Worm (Caenorhabditis elegans) whole organism, L4 larva: Measurements from ENCODE around the gene tps-2.

Experiments
- F44E2.7 ChIP-seq: fragments of 200-800 bp; sonication (Bioruptor generic); IDR thresholded peaks from 2 replicates; pipeline ENCODE4 v2.1.2; 2022; ENCODE audit warnings: missing genetic modification characterization, missing compliant biosample characterization
- T20F7.1 ChIP-seq: fragments of 200-800 bp; sonication (Bioruptor generic); optimal IDR thresholded peaks from 2 replicates; lab custom pipeline; 2018; ENCODE audit warnings: mild to moderate bottlenecking, missing genetic modification characterization, missing compliant biosample characterization
- T26A8.4 ChIP-seq: fragments of 200-800 bp; sonication (Bioruptor generic); IDR thresholded peaks from 2 replicates; pipeline ENCODE4 v1.3.6; 2022; ENCODE audit warnings: missing genetic modification characterization, missing compliant biosample characterization
- ZK546.5 ChIP-seq, 2 experiments: sonication (generic microtip); optimal IDR thresholded peaks; 2 replicates each; lab custom pipeline; 2017; ENCODE audit warnings: missing biosample characterization in 2 of 2, missing genetic modification characterization in 2 of 2
- aha-1 ChIP-seq: fragments of 150-350 bp; peaks from one replicate; lab custom pipeline; 2014; ENCODE audit warnings: missing biosample characterization, missing genetic modification characterization
- ama-1 ChIP-seq: fragments of 150-350 bp; optimal IDR thresholded peaks from 2 replicates; lab custom pipeline; 2014; ENCODE audit warnings: inconsistent platforms, mixed read lengths
- arid-1 ChIP-seq: fragments of 200-800 bp; sonication (Bioruptor generic); conservative IDR thresholded peaks from 2 replicates; pipeline ENCODE4 v1.3.6; 2022; ENCODE audit warnings: missing genetic modification reagents, missing genetic modification characterization, missing compliant biosample characterization
- ceh-32 ChIP-seq: sonication (generic microtip); optimal IDR thresholded peaks from 2 replicates; lab custom pipeline; 2016; ENCODE audit warnings: mild to moderate bottlenecking, missing genetic modification characterization, missing compliant biosample characterization; ENCODE audit not compliant: poor library complexity
- ceh-82 ChIP-seq: sonication (generic microtip); optimal IDR thresholded peaks from 2 replicates; lab custom pipeline; 2017; ENCODE audit warnings: missing biosample characterization, missing genetic modification characterization
- ces-1 ChIP-seq: fragments of 150-350 bp; sonication (generic microtip); optimal IDR thresholded peaks from 4 replicates; lab custom pipeline; 2014; ENCODE audit warnings: missing biosample characterization, missing genetic modification reagents, missing genetic modification characterization
- cey-2 ChIP-seq: sonication (generic microtip); optimal IDR thresholded peaks from 3 replicates; lab custom pipeline; 2017; ENCODE audit warnings: missing genetic modification characterization, mild to moderate bottlenecking, missing compliant biosample characterization, antibody characterized with exemption, borderline replicate concordance; ENCODE audit not compliant: insufficient read depth
- daf-12 ChIP-seq: fragments of 150-350 bp; optimal IDR thresholded peaks from 2 replicates; lab custom pipeline; 2014; ENCODE audit warnings: missing biosample characterization, missing genetic modification reagents, missing genetic modification characterization
- dmd-6 ChIP-seq: fragments of 200-800 bp; sonication (Bioruptor generic); IDR thresholded peaks from 2 replicates; pipeline ENCODE4 v1.3.6; 2022; ENCODE audit warnings: missing genetic modification reagents, missing genetic modification characterization, missing compliant biosample characterization
- dmd-9 ChIP-seq: fragments of 200-800 bp; sonication (Bioruptor generic); IDR thresholded peaks from 2 replicates; pipeline ENCODE4 v1.3.6; 2022; ENCODE audit warnings: missing genetic modification reagents, missing genetic modification characterization, missing compliant biosample characterization
- dpl-1 ChIP-seq: fragments of 150-350 bp; optimal IDR thresholded peaks from 2 replicates; lab custom pipeline; 2014; ENCODE audit warnings: missing biosample characterization, missing genetic modification reagents, missing genetic modification characterization
- dve-1 ChIP-seq: sonication (generic microtip); optimal IDR thresholded peaks from 2 replicates; lab custom pipeline; 2017; ENCODE audit warnings: antibody characterized with exemption, mild to moderate bottlenecking, missing genetic modification characterization, missing compliant biosample characterization; ENCODE audit not compliant: insufficient read depth
- fkh-10 ChIP-seq: fragments of 150-350 bp; optimal IDR thresholded peaks from 2 replicates; lab custom pipeline; 2014; ENCODE audit warnings: missing biosample characterization, missing genetic modification reagents, missing genetic modification characterization
- fos-1 ChIP-seq: fragments of 150-350 bp; optimal IDR thresholded peaks from 2 replicates; lab custom pipeline; 2014; ENCODE audit warnings: missing biosample characterization, missing genetic modification characterization
- hlh-30 ChIP-seq: sonication (generic microtip); optimal IDR thresholded peaks from 2 replicates; lab custom pipeline; 2017; ENCODE audit warnings: antibody characterized with exemption, mild to moderate bottlenecking, missing genetic modification characterization, missing compliant biosample characterization; ENCODE audit not compliant: insufficient read depth
- lin-1 ChIP-seq: fragments of 200-800 bp; sonication (Bioruptor generic); IDR thresholded peaks from 2 replicates; pipeline ENCODE4 v1.3.6; 2022; ENCODE audit warnings: missing genetic modification reagents, missing genetic modification characterization, missing compliant biosample characterization
- lin-15B ChIP-seq: fragments of 150-350 bp; sonication (generic microtip); optimal IDR thresholded peaks from 3 replicates; lab custom pipeline; 2014; ENCODE audit warnings: missing biosample characterization, missing genetic modification characterization
- lin-38 ChIP-seq: fragments of 200-800 bp; sonication (Bioruptor generic); IDR thresholded peaks from 2 replicates; pipeline ENCODE4 v1.3.6; 2022; ENCODE audit warnings: missing genetic modification reagents, missing genetic modification characterization, missing compliant biosample characterization
- lsy-2 ChIP-seq, 2 experiments: fragments of 150-350 bp in 1 of 2; sonication (generic microtip) in 1 of 2; optimal IDR thresholded peaks; 2 replicates each; lab custom pipeline; 2014 to 2017; ENCODE audit warnings: missing biosample characterization in 2 of 2, missing genetic modification characterization in 2 of 2
- madf-9 ChIP-seq: fragments of 200-800 bp; sonication (Bioruptor generic); conservative IDR thresholded peaks from 2 replicates; pipeline ENCODE4 v1.3.6; 2022; ENCODE audit warnings: missing genetic modification reagents, missing genetic modification characterization, missing compliant biosample characterization
- mep-1 ChIP-seq: fragments of 150-350 bp; sonication (generic microtip); optimal IDR thresholded peaks from 3 replicates; lab custom pipeline; 2014; ENCODE audit warnings: missing biosample characterization, missing genetic modification characterization
- mxl-2 ChIP-seq: fragments of 200-800 bp; sonication (Bioruptor generic); conservative IDR thresholded peaks from 2 replicates; pipeline ENCODE4 v1.3.6; 2022; ENCODE audit warnings: missing genetic modification reagents, missing genetic modification characterization, missing compliant biosample characterization
- nhr-10 ChIP-seq: fragments of 150-350 bp; optimal IDR thresholded peaks from 2 replicates; lab custom pipeline; 2014; ENCODE audit warnings: missing biosample characterization, missing genetic modification characterization
- nhr-25 ChIP-seq: sonication (generic microtip); optimal IDR thresholded peaks from 2 replicates; lab custom pipeline; 2017; ENCODE audit warnings: missing genetic modification characterization, mild to moderate bottlenecking, missing compliant biosample characterization, antibody characterized with exemption, moderate library complexity, borderline replicate concordance; ENCODE audit not compliant: insufficient read depth
- nhr-28 ChIP-seq: fragments of 150-350 bp; optimal IDR thresholded peaks from 2 replicates; lab custom pipeline; 2014; ENCODE audit warnings: missing biosample characterization, missing genetic modification characterization
- nhr-48 ChIP-seq: sonication (generic microtip); optimal IDR thresholded peaks from 2 replicates; lab custom pipeline; 2016; ENCODE audit warnings: mild to moderate bottlenecking, missing genetic modification characterization, missing compliant biosample characterization
- nhr-6 ChIP-seq: fragments of 150-350 bp; optimal IDR thresholded peaks from 2 replicates; lab custom pipeline; 2014; ENCODE audit warnings: missing biosample characterization, missing genetic modification characterization
- nhr-77 ChIP-seq: fragments of 150-350 bp; optimal IDR thresholded peaks from 2 replicates; lab custom pipeline; 2014; ENCODE audit warnings: missing biosample characterization, missing genetic modification characterization
- pha-4 ChIP-seq, 2 experiments: fragments of 150-350 bp in 1 of 2; fragments of 200-800 bp in 1 of 2; sonication (Bioruptor generic) in 1 of 2; IDR thresholded peaks in 1 of 2; optimal IDR thresholded peaks in 1 of 2; 2 replicates each; pipeline versions ENCODE4 v1.3.6 to Lab custom; 2014 to 2022; ENCODE audit warnings: missing genetic modification characterization in 2 of 2, missing genetic modification reagents in 2 of 2, missing biosample characterization in 1 of 2, missing compliant biosample characterization in 1 of 2
- saeg-2 ChIP-seq: fragments of 200-800 bp; sonication (Bioruptor generic); IDR thresholded peaks from 2 replicates; pipeline ENCODE4 v1.3.6; 2022; ENCODE audit warnings: missing genetic modification reagents, missing genetic modification characterization, missing compliant biosample characterization
- tag-97 ChIP-seq: fragments of 200-800 bp; sonication (Bioruptor generic); IDR thresholded peaks from 2 replicates; pipeline ENCODE4 v1.3.6; 2022; ENCODE audit warnings: missing genetic modification characterization, missing compliant biosample characterization
- unc-130 ChIP-seq: sonication (generic microtip); optimal IDR thresholded peaks from 2 replicates; lab custom pipeline; 2016; ENCODE audit warnings: missing genetic modification reagents, missing genetic modification characterization, missing compliant biosample characterization
- unc-62 ChIP-seq, 3 experiments: fragments of 150-350 bp in 1 of 3; sonication (generic microtip); optimal IDR thresholded peaks in 2 of 3; peaks in 1 of 3; 1 replicate in 1 of 3; 2 replicates in 2 of 3; lab custom pipeline; 2014 to 2017; ENCODE audit warnings: missing biosample characterization in 3 of 3, missing genetic modification characterization in 3 of 3, missing genetic modification reagents in 3 of 3, missing genotype in 1 of 3
- zag-1 ChIP-seq: fragments of 150-350 bp; optimal IDR thresholded peaks from 2 replicates; lab custom pipeline; 2014; ENCODE audit warnings: missing biosample characterization, missing genetic modification characterization
- zfp-2 ChIP-seq: sonication (generic microtip); optimal IDR thresholded peaks from 2 replicates; lab custom pipeline; 2016; ENCODE audit warnings: mild to moderate bottlenecking, missing genetic modification characterization, missing compliant biosample characterization
- zfp-3 ChIP-seq: fragments of 200-800 bp; sonication (Bioruptor generic); conservative IDR thresholded peaks from 2 replicates; pipeline ENCODE4 v1.3.6; 2022; ENCODE audit warnings: missing genetic modification reagents, missing genetic modification characterization, missing compliant biosample characterization
- zip-2 ChIP-seq: fragments of 150-350 bp; optimal IDR thresholded peaks from 2 replicates; lab custom pipeline; 2014; ENCODE audit warnings: missing biosample characterization, missing genetic modification characterization
- ztf-11 ChIP-seq: fragments of 150-350 bp; optimal IDR thresholded peaks from 2 replicates; lab custom pipeline; 2014; ENCODE audit warnings: missing biosample characterization, missing genetic modification characterization
- ztf-7 ChIP-seq: fragments of 150-350 bp; optimal IDR thresholded peaks from 2 replicates; lab custom pipeline; 2014; ENCODE audit warnings: missing biosample characterization, missing genetic modification characterization

tps-2 gene

DNA sequence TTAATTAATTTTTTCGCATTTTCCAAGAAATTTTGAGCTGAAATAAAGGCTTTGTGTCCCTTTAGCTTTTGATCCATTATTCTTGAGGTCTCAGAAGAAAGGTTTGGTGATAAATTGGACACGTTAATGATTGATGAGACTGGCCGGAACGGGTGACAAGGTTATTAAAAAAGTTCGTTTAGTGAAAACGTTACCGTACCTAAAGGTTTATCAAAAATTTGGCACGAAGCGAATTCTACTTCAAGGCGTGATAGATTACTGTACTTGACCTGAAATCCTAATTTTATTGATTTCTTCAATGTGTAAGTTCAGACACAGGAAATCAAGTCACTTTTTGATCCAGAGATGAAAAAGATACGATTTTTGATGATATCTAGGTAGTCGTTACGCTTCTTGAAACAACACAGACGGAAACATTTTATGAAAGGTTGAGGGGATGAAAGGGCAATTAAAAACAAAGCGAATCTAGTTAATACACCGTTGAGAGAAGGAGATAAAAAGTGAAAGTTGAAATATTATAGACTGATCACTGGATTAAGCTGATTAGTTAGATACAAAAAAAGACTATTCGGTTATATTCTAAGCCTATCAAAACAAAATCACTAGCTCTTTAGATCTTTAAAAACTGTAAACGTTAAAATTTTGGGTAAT is 9.9 kb downstream of the tps-2 start:
- TF ChIP-seq aha-1 (tag; lab: Kevin White, UChicago) (peak; percentile 77), lin-15B (tag; lab: Kevin White, UChicago) (no peak), mep-1 (tag; lab: Kevin White, UChicago) (peak; percentile 43), nhr-77 (tag; lab: Kevin White, UChicago) (peak; percentile 29), nhr-6 (tag; lab: Kevin White, UChicago) (peak; percentile 54), nhr-10 (no peak), lsy-2 (tag; optimal IDR thresholded peaks at IDR 0.05; lab: Kevin White, UChicago) (peak in 1 of 2 experiments; percentile 28), ama-1 (lab: Kevin White, UChicago) (peak; percentile 91)

DNA sequence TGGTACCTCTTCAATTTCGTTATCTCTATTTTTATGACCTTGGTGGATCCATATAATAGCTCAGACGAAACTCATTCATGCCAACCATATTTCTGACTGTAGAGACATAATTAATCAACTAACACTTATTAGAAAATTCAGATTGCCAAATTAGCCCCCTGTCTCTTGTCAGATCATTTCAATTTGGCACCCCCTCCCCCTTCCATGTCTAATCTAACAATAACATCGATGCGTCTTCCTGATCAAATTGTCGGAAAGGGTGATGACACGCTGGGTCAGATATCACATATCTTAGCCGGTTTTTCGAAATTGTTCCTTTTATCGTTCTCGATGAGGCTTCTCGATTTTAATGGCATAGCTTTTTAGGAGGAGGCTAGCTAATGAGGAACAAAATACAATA is 10.6 kb downstream of the tps-2 start:
- TF ChIP-seq zfp-3 (GFP tag; lab: Robert Waterston, UW) (no peak), saeg-2 (GFP tag; lab: Robert Waterston, UW) (no peak), dpl-1 (no peak), aha-1 (tag; lab: Kevin White, UChicago) (peak; percentile 50), dve-1 (tag; lab: Kevin White, UChicago) (no peak), T26A8.4 (GFP tag; lab: Robert Waterston, UW) (0 out of 2 replicates have a peak, but pooled peaks have one; percentile 17)

DNA sequence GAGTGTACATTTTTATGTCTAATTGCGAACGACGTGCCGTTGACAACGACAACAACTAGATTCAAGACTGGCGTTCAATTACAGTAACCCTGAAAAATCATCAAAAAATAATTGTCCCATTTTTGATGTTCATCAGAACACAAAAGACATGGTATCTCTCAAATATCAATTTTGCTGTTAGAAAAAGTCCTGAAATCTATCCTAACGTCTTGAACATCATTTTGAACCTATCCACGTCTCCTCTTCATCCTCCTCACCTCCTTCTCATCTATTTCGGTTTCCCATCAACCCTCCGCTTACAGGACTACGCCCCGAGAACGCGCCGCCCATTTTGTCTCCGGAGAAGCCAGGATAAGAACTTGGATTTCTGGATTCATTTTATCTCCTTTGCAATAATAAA is 15.0 kb downstream of the tps-2 start, which contains the start of gene mltn-9:
Gene mltn-9 (plus strand): TSS at position 301 of the 400 bp plus-strand sequence.
- TF ChIP-seq fos-1 (tag; lab: Kevin White, UChicago) (no peak), zag-1 (tag; lab: Kevin White, UChicago) (no peak), dmd-6 (GFP tag; lab: Robert Waterston, UW) (no peak), saeg-2 (GFP tag; lab: Robert Waterston, UW) (no peak), tag-97 (GFP tag; lab: Robert Waterston, UW) (no peak), lin-38 (GFP tag; lab: Robert Waterston, UW) (no peak), pha-4 (GFP tag; IDR thresholded peaks at IDR 0.05; lab: Robert Waterston, UW) (no peak), pha-4 (tag; optimal IDR thresholded peaks at IDR 0.05; lab: Kevin White, UChicago) (no peak), arid-1 (GFP tag; lab: Robert Waterston, UW) (no peak), ces-1 (GFP tag; lab: Kevin White, UChicago) (no peak), cey-2 (tag; lab: Kevin White, UChicago) (no peak), dmd-9 (GFP tag; lab: Robert Waterston, UW) (no peak), T20F7.1 (no peak), ceh-32 (tag; lab: Kevin White, UChicago) (no peak), ztf-11 (no peak), fkh-10 (GFP tag; lab: Kevin White, UChicago) (no peak), unc-130 (GFP tag; lab: Kevin White, UChicago) (no peak), F44E2.7 (GFP tag; lab: Robert Waterston, UW) (no peak), nhr-77 (tag; lab: Kevin White, UChicago) (no peak)

DNA sequence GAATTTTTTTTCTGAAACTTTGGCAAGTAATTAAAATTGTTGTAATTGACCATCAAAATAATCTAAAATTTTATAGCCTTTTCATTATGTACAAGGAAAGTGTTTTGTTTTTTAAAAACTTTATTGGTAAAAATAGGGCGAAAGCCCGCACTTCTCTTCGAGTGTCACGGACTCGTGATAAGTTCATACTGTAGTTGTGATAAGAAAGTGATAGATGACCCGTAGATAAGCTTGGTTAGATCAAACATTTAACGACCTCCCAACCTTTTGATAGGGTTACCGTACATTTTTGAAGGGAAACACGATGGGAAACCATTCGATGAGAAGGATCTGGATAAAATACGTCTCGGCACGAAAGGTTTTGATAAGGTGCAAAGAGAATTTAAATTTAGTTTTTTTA is 15.7 kb downstream of the tps-2 start:
- TF ChIP-seq dve-1 (tag; lab: Kevin White, UChicago) (peak; percentile 76), zfp-2 (tag; lab: Kevin White, UChicago) (no peak), hlh-30 (tag; lab: Kevin White, UChicago) (peak; percentile 19), nhr-77 (tag; lab: Kevin White, UChicago) (peak; percentile 17), mxl-2 (GFP tag; lab: Robert Waterston, UW) (no peak), daf-12 (tag; lab: Kevin White, UChicago) (no peak), madf-9 (no peak), lin-1 (GFP tag; lab: Robert Waterston, UW) (no peak), ZK546.5 (tag; optimal IDR thresholded peaks at IDR 0.05; lab: Kevin White, UChicago) (no peak), aha-1 (tag; lab: Kevin White, UChicago) (peak; percentile 79), ceh-82 (tag; lab: Kevin White, UChicago) (no peak), zip-2 (tag; lab: Kevin White, UChicago) (no peak), lin-15B (tag; lab: Kevin White, UChicago) (no peak), dmd-9 (GFP tag; lab: Robert Waterston, UW) (no peak), nhr-28 (tag; lab: Kevin White, UChicago) (peak; percentile 62), lsy-2 (tag; optimal IDR thresholded peaks at IDR 0.05; lab: Kevin White, UChicago) (peak in 1 of 2 experiments; percentile 69), ztf-7 (tag; lab: Kevin White, UChicago) (no peak), unc-62 (GFP tag; optimal IDR thresholded peaks at IDR 0.05 in 1 of 2; lab: Kevin White, UChicago) (no peak), unc-62 (tag; optimal IDR thresholded peaks at IDR 0.05; lab: Kevin White, UChicago) (no peak), nhr-25 (no peak), nhr-48 (no peak)
